Worm (Caenorhabditis elegans): Measurements from ENCODE around the gene rpl-3.

The rpl-3 gene

ce11 chrIII:3876197-3876897 is 8.7 kb downstream of the rpl-3 start:
- TF ChIP-seq nhr-71 (tag; optimal IDR thresholded peaks at IDR 0.05) (peak; percentile 30), elt-2 (tag; optimal IDR thresholded peaks at IDR 0.05) (peak; percentile 52), efl-1 (optimal IDR thresholded peaks at IDR 0.05) (no peak), efl-1 (GFP tag; optimal IDR thresholded peaks at IDR 0.05 in 1 of 2) (peak in 1 of 2 experiments; percentile 66), mdl-1 (tag; optimal IDR thresholded peaks at IDR 0.05) (no peak), pqm-1 (tag; optimal IDR thresholded peaks at IDR 0.05) (no peak), ceh-8 (GFP tag; optimal IDR thresholded peaks at IDR 0.05) (no peak), mep-1 (tag; optimal IDR thresholded peaks at IDR 0.05) (no peak), snu-23 (GFP tag; optimal IDR thresholded peaks at IDR 0.05) (peak; percentile 10), blmp-1 (tag; optimal IDR thresholded peaks at IDR 0.05) (peak; percentile 66), nhr-85 (tag) (peak; percentile 36)

ce11 chrIII:3878986-3879756 is 11.5 kb downstream of the rpl-3 start:
- TF ChIP-seq ama-1 (optimal IDR thresholded peaks at IDR 0.05), result no peak
- peak; percentile 54 for TF ChIP-seq nhr-85 (tag)
- no peak for TF ChIP-seq ceh-8 (GFP tag; optimal IDR thresholded peaks at IDR 0.05)
- TF ChIP-seq nhr-19 (GFP tag; conservative IDR thresholded peaks at IDR 0.05), result no peak
- no peak for TF ChIP-seq efl-1 (optimal IDR thresholded peaks at IDR 0.05)
- TF ChIP-seq efl-1 (GFP tag; optimal IDR thresholded peaks at IDR 0.05 in 1 of 2), result peak in 1 of 2 experiments; percentile 87
- peak; percentile 79 for TF ChIP-seq skn-1 (tag; optimal IDR thresholded peaks at IDR 0.05)
- no peak for TF ChIP-seq aha-1 (tag; optimal IDR thresholded peaks at IDR 0.05)
- TF ChIP-seq sox-4 (tag; optimal IDR thresholded peaks at IDR 0.05), result no peak
- TF ChIP-seq sptf-1 (tag; optimal IDR thresholded peaks at IDR 0.05), result no peak
- TF ChIP-seq swsn-7 (tag; optimal IDR thresholded peaks at IDR 0.05), result no peak

- TF ChIP-seq fkh-4 (tag; optimal IDR thresholded peaks at IDR 0.05; ENCODE audit: borderline replicate concordance), result no peak
- TF ChIP-seq zag-1 (tag; optimal IDR thresholded peaks at IDR 0.05), result peak; percentile 7
- peak; percentile 62 for TF ChIP-seq lin-14 (GFP tag; optimal IDR thresholded peaks at IDR 0.05)
- TF ChIP-seq egl-27 (tag; optimal IDR thresholded peaks at IDR 0.05), result no peak
- TF ChIP-seq dsc-1 (tag; optimal IDR thresholded peaks at IDR 0.05), result peak; percentile 68
These were observed 15.5 kb downstream of the rpl-3 start for ce11 chrIII:3883146-3883545.

ce11 chrIII:3887586-3887985 is 19.9 kb downstream of the rpl-3 start:
- TF ChIP-seq elt-3 (tag; optimal IDR thresholded peaks at IDR 0.05) (no peak), lin-13 (GFP tag; optimal IDR thresholded peaks at IDR 0.05) (no peak), jun-1 (tag; optimal IDR thresholded peaks at IDR 0.05) (peak; percentile 15), mef-2 (tag; optimal IDR thresholded peaks at IDR 0.05) (no peak), nhr-85 (tag) (no peak), ceh-8 (GFP tag; optimal IDR thresholded peaks at IDR 0.05) (no peak), grh-1 (GFP tag; IDR thresholded peaks at IDR 0.05) (no peak), vab-15 (tag; optimal IDR thresholded peaks at IDR 0.05) (no peak), snu-23 (GFP tag; optimal IDR thresholded peaks at IDR 0.05) (no peak), egl-13 (tag; optimal IDR thresholded peaks at IDR 0.05) (no peak), blmp-1 (tag; optimal IDR thresholded peaks at IDR 0.05) (peak; percentile 37), nhr-19 (GFP tag; conservative IDR thresholded peaks at IDR 0.05) (no peak), C34B4.2 (tag; optimal IDR thresholded peaks at IDR 0.05) (no peak), lin-14 (GFP tag; optimal IDR thresholded peaks at IDR 0.05) (peak; percentile 58), lin-15B (tag; optimal IDR thresholded peaks at IDR 0.05) (peak; percentile 57), efl-1 (optimal IDR thresholded peaks at IDR 0.05) (no peak), efl-1 (GFP tag; optimal IDR thresholded peaks at IDR 0.05 in 1 of 2) (peak; percentile 48 to 94), nhr-71 (tag; optimal IDR thresholded peaks at IDR 0.05) (no peak), tbx-2 (tag; optimal IDR thresholded peaks at IDR 0.05) (no peak), elt-2 (tag; optimal IDR thresholded peaks at IDR 0.05) (peak; percentile 29), ceh-82 (tag; optimal IDR thresholded peaks at IDR 0.05) (peak in 1 of 3 experiments; percentile 12), isw-1 (GFP tag; IDR thresholded peaks at IDR 0.05) (no peak), fkh-10 (GFP tag; optimal IDR thresholded peaks at IDR 0.05) (no peak), fos-1 (tag; optimal IDR thresholded peaks at IDR 0.05) (no peak), irx-1 (tag; optimal IDR thresholded peaks at IDR 0.05) (no peak), nhr-77 (tag; optimal IDR thresholded peaks at IDR 0.05) (peak; percentile 10), hlh-4 (tag; optimal IDR thresholded peaks at IDR 0.05) (no peak), rnt-1 (tag; optimal IDR thresholded peaks at IDR 0.05) (no peak), pax-3 (tag; optimal IDR thresholded peaks at IDR 0.05) (no peak), snpc-4 (tag; optimal IDR thresholded peaks at IDR 0.05) (no peak), nhr-20 (tag; optimal IDR thresholded peaks at IDR 0.05) (peak; percentile 24)

All from whole organism, L1 larva.